Fruit fly (Drosophila melanogaster) whole organism, embryonic: Measurements from ENCODE around the gene CG45002.
A peak's percentile ranks its signal among the peaks of the same experiment; 100 is the strongest.

Source experiments
- CG17385 ChIP-seq: fragments of 200-800 bp; sonication (Bioruptor generic); optimal IDR thresholded peaks from 3 replicates; lab custom pipeline; 2018; ENCODE audit warnings: missing biosample characterization, mild to moderate bottlenecking, missing genetic modification characterization
- HLH54F ChIP-seq: fragments of 200-800 bp; sonication (Bioruptor generic); optimal IDR thresholded peaks from 3 replicates; lab custom pipeline; 2016; ENCODE audit warnings: missing biosample characterization, missing genetic modification characterization
- HmgZ ChIP-seq: fragments of 200-800 bp; sonication (Bioruptor generic); optimal IDR thresholded peaks from 2 replicates; lab custom pipeline; 2018; ENCODE audit warnings: missing biosample characterization, mild to moderate bottlenecking, missing genetic modification characterization
- br ChIP-seq: fragments of >200 bp; optimal IDR thresholded peaks from 2 replicates; lab custom pipeline; 2017

DNA sequence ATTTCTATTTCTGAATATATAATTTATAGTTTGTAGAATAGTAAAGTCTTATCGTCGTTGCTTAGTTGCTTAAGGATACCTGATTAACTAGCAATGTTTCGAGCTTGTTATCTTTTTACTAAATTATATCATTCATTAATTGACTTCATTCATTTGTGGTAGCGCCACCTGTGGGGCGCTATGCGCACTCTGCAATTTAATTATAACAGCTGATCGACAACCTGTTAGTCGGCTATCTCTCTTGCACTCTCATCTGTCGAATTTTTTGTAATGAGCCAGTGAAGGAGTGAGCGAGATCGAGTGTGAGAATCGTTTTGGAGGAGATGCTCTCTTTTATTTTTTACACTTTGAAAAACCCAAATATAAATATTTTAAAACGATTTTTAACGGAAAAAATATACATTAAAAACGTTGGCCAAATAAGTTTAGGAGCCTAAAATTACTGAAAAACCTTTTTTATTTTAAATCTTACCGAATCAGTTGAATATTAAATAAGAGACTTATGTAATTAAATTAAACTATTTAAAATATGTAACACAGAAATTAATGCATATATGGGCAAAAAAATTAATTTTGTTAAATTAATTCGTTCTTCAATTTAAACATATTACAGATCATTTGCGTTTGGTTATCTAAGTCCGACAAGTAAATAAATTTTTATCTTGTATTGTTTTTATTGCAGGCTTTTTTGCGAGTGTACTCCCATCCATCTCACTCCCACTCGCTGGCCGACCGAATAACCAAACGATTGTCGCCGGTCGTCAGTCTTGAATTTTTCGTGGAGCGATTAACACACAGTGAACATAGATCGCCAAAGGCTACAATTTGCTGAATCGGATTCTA is 24.8 kb upstream of the CG45002 start, which contains the start of the genes CG16700 and CG4991:
- TF ChIP-seq HmgZ (tag; lab: Kevin White, UChicago) = peak; percentile 3
- peak; percentile 78 for TF ChIP-seq CG17385 (GFP tag; lab: Kevin White, UChicago)
- no peak for TF ChIP-seq br (lab: Kevin White, UChicago)
- TF ChIP-seq HLH54F (GFP tag; lab: Kevin White, UChicago) = no peak
